Worm (Caenorhabditis elegans) whole organism, L1 larva: ENCODE measurements around the gene F47B8.3.
"Not testable (repeated sequence)": the region's sequence is repeated elsewhere in the genome, so short reads cannot be mapped to it uniquely, and the experiment has no call there.

Experiments
- C16A3.4 ChIP-seq: fragments of 150-350 bp; optimal IDR thresholded peaks from 2 replicates; lab custom pipeline; 2014; ENCODE audit warnings: missing biosample characterization, missing genetic modification characterization
- blmp-1 ChIP-seq: fragments of 150-350 bp; optimal IDR thresholded peaks from 2 replicates; lab custom pipeline; 2014; ENCODE audit warnings: missing biosample characterization, missing genetic modification characterization
- ceh-82 ChIP-seq, 3 experiments: fragments of 150-350 bp in 1 of 3; sonication (generic microtip) in 2 of 3; optimal IDR thresholded peaks; 2 replicates each; lab custom pipeline; 2014 to 2017; ENCODE audit warnings: missing biosample characterization in 3 of 3, missing genetic modification characterization in 3 of 3
- dsc-1 ChIP-seq: sonication (generic microtip); optimal IDR thresholded peaks from 2 replicates; lab custom pipeline; 2016; ENCODE audit warnings: mild to moderate bottlenecking, missing genetic modification characterization, missing compliant biosample characterization
- lin-13 ChIP-seq: fragments of 150-350 bp; optimal IDR thresholded peaks from 2 replicates; lab custom pipeline; 2014; ENCODE audit warnings: missing biosample characterization, missing genetic modification reagents, missing genetic modification characterization
- lin-39 ChIP-seq: fragments of 150-350 bp; optimal IDR thresholded peaks from 2 replicates; lab custom pipeline; 2014; ENCODE audit warnings: missing biosample characterization, missing genetic modification reagents, missing genetic modification characterization
- lsy-2 ChIP-seq, 2 experiments: fragments of 150-350 bp; optimal IDR thresholded peaks; 2 replicates each; lab custom pipeline; 2014; ENCODE audit warnings: missing biosample characterization in 2 of 2, missing genetic modification characterization in 2 of 2
- mep-1 ChIP-seq: fragments of 150-350 bp; optimal IDR thresholded peaks from 2 replicates; lab custom pipeline; 2014; ENCODE audit warnings: missing biosample characterization, missing genetic modification characterization
- nhr-11 ChIP-seq: fragments of 150-350 bp; optimal IDR thresholded peaks from 2 replicates; lab custom pipeline; 2014; ENCODE audit warnings: missing biosample characterization, missing genetic modification characterization
- nhr-76 ChIP-seq: sonication (generic microtip); optimal IDR thresholded peaks from 2 replicates; lab custom pipeline; 2017; ENCODE audit warnings: missing biosample characterization, missing genetic modification characterization
- nhr-90 ChIP-seq: sonication (generic microtip); optimal IDR thresholded peaks from 2 replicates; lab custom pipeline; 2016; ENCODE audit warnings: mild to moderate bottlenecking, missing genetic modification characterization, missing compliant biosample characterization; ENCODE audit not compliant: poor library complexity

- not testable (repeated sequence) for TF ChIP-seq C16A3.4; lin-13; nhr-90; blmp-1 (tag; lab: Kevin White, UChicago); ceh-82 (tag; optimal IDR thresholded peaks at IDR 0.05; lab: Kevin White, UChicago); nhr-76 (tag; lab: Kevin White, UChicago); lsy-2 (tag; optimal IDR thresholded peaks at IDR 0.05; lab: Kevin White, UChicago); nhr-11 (tag; lab: Kevin White, UChicago); lin-39; mep-1 (tag; lab: Kevin White, UChicago); dsc-1 (tag; lab: Kevin White, UChicago)
Observed at ce11 chrV:14306771-14307170, 16.0 kb downstream of the F47B8.3 start, which contains the start of gene spig-4.
